Fruit fly (Drosophila melanogaster) whole organism, embryonic: ENCODE measurements around the gene Syt1.

Experiments
- CG10431 ChIP-seq: fragments of 200-800 bp; sonication (Bioruptor generic); optimal IDR thresholded peaks from 3 replicates; lab custom pipeline; 2018; ENCODE audit warnings: missing biosample characterization, mild to moderate bottlenecking, missing genetic modification characterization
- CG11456 ChIP-seq: fragments of 200-800 bp; sonication (Bioruptor generic); IDR thresholded peaks from 3 replicates; pipeline ENCODE4 v1.3.6; 2022; ENCODE audit warnings: missing biosample characterization, missing genetic modification characterization
- CG9609 ChIP-seq: fragments of 200-800 bp; sonication (Bioruptor generic); optimal IDR thresholded peaks from 3 replicates; lab custom pipeline; 2016; ENCODE audit warnings: missing biosample characterization, missing genetic modification characterization
- caup ChIP-seq: fragments of 200-800 bp; sonication (Bioruptor generic); optimal IDR thresholded peaks from 3 replicates; lab custom pipeline; 2017; ENCODE audit warnings: missing biosample characterization, mild to moderate bottlenecking, missing genetic modification characterization, moderate library complexity; ENCODE audit not compliant: severe bottlenecking
- dysf ChIP-seq: fragments of 200-800 bp; sonication (Bioruptor generic); IDR thresholded peaks from 3 replicates; pipeline ENCODE4 v1.3.6; 2022; ENCODE audit warnings: missing biosample characterization, missing genetic modification characterization
- pan ChIP-seq, 4 experiments: fragments of >200 bp in 3 of 4; fragments of 200-800 bp in 1 of 4; sonication (Bioruptor generic) in 1 of 4; optimal IDR thresholded peaks in 3 of 4; IDR thresholded peaks in 1 of 4; 2 replicates each; pipeline versions ENCODE4 v1.3.6 to Lab custom; 2017 to 2022; ENCODE audit warnings: missing biosample characterization in 2 of 4, missing genetic modification characterization in 2 of 4, mixed read lengths in 1 of 4
- pb ChIP-seq: fragments of 200-800 bp; sonication (Bioruptor generic); optimal IDR thresholded peaks from 3 replicates; lab custom pipeline; 2016; ENCODE audit warnings: missing biosample characterization, missing genetic modification characterization
- peb ChIP-seq: fragments of 200-800 bp; sonication (Bioruptor generic); IDR thresholded peaks from 2 replicates; pipeline ENCODE4 v1.3.6; 2022; ENCODE audit warnings: missing biosample characterization, missing genetic modification characterization
- z ChIP-seq: fragments of 200-800 bp; sonication (Bioruptor generic); IDR thresholded peaks from 3 replicates; pipeline ENCODE4 v1.3.6; 2022; ENCODE audit warnings: missing biosample characterization, missing genetic modification characterization

dm6 chr2L:2749144-2749766 is 50.5 kb downstream of the Syt1 start:
- TF ChIP-seq caup (GFP tag; lab: Kevin White, UChicago) (no peak), pan (optimal IDR thresholded peaks at IDR 0.05; lab: Kevin White, UChicago) (no peak), pan (GFP tag; optimal IDR thresholded peaks at IDR 0.05 in 1 of 2, IDR thresholded peaks at IDR 0.05 in 1 of 2) (no peak), CG11456 (GFP tag; lab: Robert Waterston, UW) (no peak), CG10431 (GFP tag; lab: Kevin White, UChicago) (no peak), dysf (GFP tag; lab: Robert Waterston, UW) (no peak), peb (GFP tag; lab: Robert Waterston, UW) (no peak), pb (no peak), CG9609 (GFP tag; lab: Kevin White, UChicago) (no peak), z (GFP tag; lab: Robert Waterston, UW) (no peak)
